Worm (Caenorhabditis elegans) whole organism, early embryonic: Measurements from ENCODE around the gene R03G8.6.

Experiments
- B0310.2 ChIP-seq: sonication (generic microtip); optimal IDR thresholded peaks from 2 replicates; lab custom pipeline; 2016; ENCODE audit warnings: mild to moderate bottlenecking, missing genetic modification characterization, missing compliant biosample characterization
- F13C5.2 ChIP-seq: sonication (generic microtip); optimal IDR thresholded peaks from 2 replicates; lab custom pipeline; 2017; ENCODE audit warnings: mild to moderate bottlenecking, missing genetic modification characterization, inconsistent platforms, missing compliant biosample characterization
- aly-1 ChIP-seq: sonication (generic microtip); optimal IDR thresholded peaks from 2 replicates; lab custom pipeline; 2016; ENCODE audit warnings: missing genetic modification characterization, missing compliant biosample characterization
- ama-1 ChIP-seq: fragments of 150-350 bp; optimal IDR thresholded peaks from 2 replicates; lab custom pipeline; 2014
- ceh-13 ChIP-seq: fragments of 200-800 bp; sonication (Bioruptor generic); optimal IDR thresholded peaks from 2 replicates; lab custom pipeline; 2018; ENCODE audit warnings: mild to moderate bottlenecking, missing genetic modification characterization, missing compliant biosample characterization
- ets-7 ChIP-seq: sonication (generic microtip); optimal IDR thresholded peaks from 2 replicates; lab custom pipeline; 2016; ENCODE audit warnings: missing genotype, missing genetic modification characterization, missing compliant biosample characterization
- flt-1 ChIP-seq: fragments of 200-800 bp; sonication (Bioruptor generic); IDR thresholded peaks from 2 replicates; pipeline ENCODE4 v1.3.6; 2022; ENCODE audit warnings: missing genetic modification characterization, missing compliant biosample characterization
- hmbx-1 ChIP-seq: sonication (generic microtip); optimal IDR thresholded peaks from 2 replicates; lab custom pipeline; 2016; ENCODE audit warnings: mild to moderate bottlenecking, missing genetic modification characterization, missing compliant biosample characterization
- pes-1 ChIP-seq: fragments of 200-800 bp; sonication (Bioruptor generic); IDR thresholded peaks from 2 replicates; pipeline ENCODE4 v1.3.6; 2022; ENCODE audit warnings: missing genetic modification reagents, missing genetic modification characterization, missing compliant biosample characterization
- scrt-1 ChIP-seq: fragments of 200-800 bp; sonication (Bioruptor generic); IDR thresholded peaks from 2 replicates; pipeline ENCODE4 v1.3.6; 2022; ENCODE audit warnings: missing genetic modification characterization, missing compliant biosample characterization
- sea-1 ChIP-seq: fragments of 200-800 bp; sonication (Bioruptor generic); conservative IDR thresholded peaks from 2 replicates; pipeline ENCODE4 v1.3.6; 2022; ENCODE audit warnings: missing genetic modification characterization, missing compliant biosample characterization
- tbx-11 ChIP-seq: fragments of 200-800 bp; sonication (Bioruptor generic); IDR thresholded peaks from 2 replicates; pipeline ENCODE4 v1.3.6; 2022; ENCODE audit warnings: missing genetic modification characterization, missing compliant biosample characterization

ce11 chrX:13055560-13055959 lies 44.8 kb downstream of the R03G8.6 start, which contains the start of gene K03A11.6:
- TF ChIP-seq hmbx-1 (tag; lab: Kevin White, UChicago) (no peak), ama-1 (lab: Kevin White, UChicago) (no peak), B0310.2 (tag; lab: Kevin White, UChicago) (no peak), scrt-1 (GFP tag; lab: Robert Waterston, UW) (no peak), tbx-11 (GFP tag; lab: Robert Waterston, UW) (no peak), ets-7 (no peak), pes-1 (GFP tag; lab: Robert Waterston, UW) (no peak), sea-1 (GFP tag; lab: Robert Waterston, UW) (no peak), aly-1 (tag; lab: Kevin White, UChicago) (no peak), ceh-13 (GFP tag; lab: Kevin White, UChicago) (no peak), F13C5.2 (no peak), flt-1 (GFP tag; lab: Robert Waterston, UW) (no peak)
